Fruit fly (Drosophila melanogaster) whole organism, embryonic: ENCODE data around the gene fliI.

Experiments
- Ada2b ChIP-seq: fragments of 200-800 bp; sonication (Bioruptor generic); IDR thresholded peaks from 2 replicates; pipeline ENCODE4 v1.3.6; 2022; ENCODE audit warnings: missing biosample characterization, missing genetic modification characterization
- Asciz ChIP-seq: fragments of 200-800 bp; sonication (Bioruptor generic); optimal IDR thresholded peaks from 2 replicates; lab custom pipeline; 2017; ENCODE audit warnings: missing biosample characterization, mild to moderate bottlenecking, missing genetic modification characterization, missing genetic modification reagents
- Atf3 ChIP-seq: fragments of 200-800 bp; sonication (Bioruptor generic); optimal IDR thresholded peaks from 3 replicates; lab custom pipeline; 2016; ENCODE audit warnings: missing biosample characterization, missing genetic modification characterization
- B-H1 ChIP-seq: fragments of 200-800 bp; sonication (Bioruptor generic); IDR thresholded peaks from 3 replicates; pipeline ENCODE4 v1.3.6; 2022; ENCODE audit warnings: missing biosample characterization, missing genetic modification characterization
- Bdp1 ChIP-seq: fragments of 200-800 bp; sonication (Bioruptor generic); optimal IDR thresholded peaks from 3 replicates; lab custom pipeline; 2016; ENCODE audit warnings: missing biosample characterization, missing genetic modification characterization
- CG1024 ChIP-seq: fragments of 200-800 bp; sonication (Bioruptor generic); IDR thresholded peaks from 2 replicates; pipeline ENCODE4 v1.3.6; 2022; ENCODE audit warnings: missing biosample characterization, missing genetic modification characterization
- CG14965 ChIP-seq: fragments of 200-800 bp; sonication (Bioruptor generic); optimal IDR thresholded peaks from 2 replicates; lab custom pipeline; 2016; ENCODE audit warnings: missing biosample characterization, missing genetic modification characterization, borderline replicate concordance
- CG15479 ChIP-seq: fragments of 200-800 bp; sonication (Bioruptor generic); optimal IDR thresholded peaks from 3 replicates; lab custom pipeline; 2019; ENCODE audit warnings: missing biosample characterization, mild to moderate bottlenecking, missing genetic modification characterization, moderate library complexity
- CG15601 ChIP-seq: fragments of 200-800 bp; sonication (Bioruptor generic); optimal IDR thresholded peaks from 3 replicates; lab custom pipeline; 2019; ENCODE audit warnings: missing biosample characterization, mild to moderate bottlenecking, missing genetic modification characterization, moderate library complexity
- CG1603 ChIP-seq: fragments of 200-800 bp; sonication (Bioruptor generic); optimal IDR thresholded peaks from 2 replicates; lab custom pipeline; 2019; ENCODE audit warnings: missing biosample characterization, mild to moderate bottlenecking, missing genetic modification characterization, moderate library complexity
- CG1647 ChIP-seq: fragments of 200-800 bp; sonication (Bioruptor generic); optimal IDR thresholded peaks from 3 replicates; lab custom pipeline; 2016; ENCODE audit warnings: missing biosample characterization, missing genetic modification characterization
- CG16815 ChIP-seq: fragments of 200-800 bp; sonication (Bioruptor generic); optimal IDR thresholded peaks from 3 replicates; lab custom pipeline; 2017; ENCODE audit warnings: missing biosample characterization, mild to moderate bottlenecking, missing genetic modification characterization
- CG17361 ChIP-seq: fragments of 200-800 bp; sonication (Bioruptor generic); IDR thresholded peaks from 3 replicates; pipeline ENCODE4 v1.3.6; 2022; ENCODE audit warnings: missing biosample characterization, missing genetic modification characterization
- CG17802 ChIP-seq: fragments of 200-800 bp; sonication (Bioruptor generic); optimal IDR thresholded peaks from 2 replicates; lab custom pipeline; 2018; ENCODE audit warnings: missing biosample characterization, mild to moderate bottlenecking, missing genetic modification characterization, moderate library complexity
- CG18262 ChIP-seq: fragments of 200-800 bp; optimal IDR thresholded peaks from 3 replicates; lab custom pipeline; 2019; ENCODE audit warnings: missing biosample characterization, mild to moderate bottlenecking, missing genetic modification characterization, moderate library complexity
- CG18599 ChIP-seq: fragments of 200-800 bp; sonication (Bioruptor generic); optimal IDR thresholded peaks from 3 replicates; lab custom pipeline; 2017; ENCODE audit warnings: missing biosample characterization, missing genetic modification characterization, mild to moderate bottlenecking, moderate library complexity, missing genetic modification reagents
- CG2202 ChIP-seq: fragments of 200-800 bp; sonication (Bioruptor generic); optimal IDR thresholded peaks from 2 replicates; lab custom pipeline; 2018; ENCODE audit warnings: missing biosample characterization, mild to moderate bottlenecking, missing genetic modification characterization
- CG30020 ChIP-seq: fragments of 200-800 bp; optimal IDR thresholded peaks from 2 replicates; lab custom pipeline; 2019; ENCODE audit warnings: missing biosample characterization, mild to moderate bottlenecking, missing genetic modification characterization, moderate library complexity
- CG3163 ChIP-seq: fragments of 200-800 bp; sonication (Bioruptor generic); optimal IDR thresholded peaks from 3 replicates; lab custom pipeline; 2016; ENCODE audit warnings: missing biosample characterization, missing genetic modification characterization
- CG6254 ChIP-seq: fragments of 200-800 bp; sonication (Bioruptor generic); optimal IDR thresholded peaks from 3 replicates; lab custom pipeline; 2017; ENCODE audit warnings: mild to moderate bottlenecking, missing biosample characterization, missing genetic modification reagents, missing genetic modification characterization
- CG6791 ChIP-seq: fragments of 200-800 bp; sonication (Bioruptor generic); IDR thresholded peaks from 3 replicates; pipeline ENCODE4 v1.3.6; 2022; ENCODE audit warnings: missing biosample characterization, missing genetic modification characterization; ENCODE audit not compliant: partially characterized antibody
- CG7372 ChIP-seq: fragments of 200-800 bp; sonication (Bioruptor generic); IDR thresholded peaks from 2 replicates; pipeline ENCODE4 v1.3.6; 2022; ENCODE audit warnings: missing biosample characterization, missing genetic modification characterization
- CG8359 ChIP-seq: fragments of 200-800 bp; sonication (Bioruptor generic); optimal IDR thresholded peaks from 2 replicates; lab custom pipeline; 2017; ENCODE audit warnings: missing biosample characterization, mild to moderate bottlenecking, missing genetic modification characterization, borderline replicate concordance
- CG9876 ChIP-seq: fragments of 200-800 bp; sonication (Bioruptor generic); optimal IDR thresholded peaks from 2 replicates; lab custom pipeline; 2016; ENCODE audit warnings: missing biosample characterization, missing genetic modification characterization
- CHES-1-like ChIP-seq: fragments of 200-800 bp; sonication (Bioruptor generic); optimal IDR thresholded peaks from 2 replicates; lab custom pipeline; 2016; ENCODE audit warnings: missing biosample characterization, missing genetic modification characterization
- D ChIP-seq, 2 experiments: fragments of 200-800 bp in 1 of 2; fragments of >200 bp in 1 of 2; sonication (Bioruptor generic) in 1 of 2; optimal IDR thresholded peaks; 2 replicates in 1 of 2; 3 replicates in 1 of 2; lab custom pipeline; 2017; ENCODE audit warnings: mild to moderate bottlenecking in 1 of 2, missing biosample characterization in 1 of 2, missing genetic modification characterization in 1 of 2, missing genetic modification reagents in 1 of 2
- Dbx ChIP-seq: fragments of 200-800 bp; sonication (Bioruptor generic); IDR thresholded peaks from 3 replicates; pipeline ENCODE4 v1.3.6; 2022; ENCODE audit warnings: missing biosample characterization, missing genetic modification characterization
- Hr51 ChIP-seq, 2 experiments: fragments of 200-800 bp; sonication (Bioruptor generic); optimal IDR thresholded peaks; 2 replicates in 1 of 2; 3 replicates in 1 of 2; lab custom pipeline; 2016 to 2018; ENCODE audit warnings: missing biosample characterization in 2 of 2, missing genetic modification characterization in 2 of 2, mild to moderate bottlenecking in 1 of 2, moderate library complexity in 1 of 2
- Kr ChIP-seq: fragments of 200-800 bp; sonication (Bioruptor generic); optimal IDR thresholded peaks from 2 replicates; lab custom pipeline; 2017; ENCODE audit warnings: missing biosample characterization, mild to moderate bottlenecking, missing genetic modification characterization
- MBD-R2 ChIP-seq: fragments of 200-800 bp; sonication (Bioruptor generic); IDR thresholded peaks from 2 replicates; pipeline ENCODE4 v1.3.6; 2022; ENCODE audit warnings: missing biosample characterization, missing genetic modification characterization
- Mrtf ChIP-seq: fragments of 200-800 bp; sonication (Bioruptor generic); IDR thresholded peaks from 3 replicates; pipeline ENCODE4 v1.3.6; 2022; ENCODE audit warnings: missing biosample characterization, missing genetic modification characterization
- NFAT ChIP-seq: fragments of 200-800 bp; sonication (Bioruptor generic); IDR thresholded peaks from 2 replicates; pipeline ENCODE4 v1.3.6; 2022; ENCODE audit warnings: missing biosample characterization, missing genetic modification characterization
- Opbp ChIP-seq: fragments of 200-800 bp; sonication (Bioruptor generic); IDR thresholded peaks from 3 replicates; pipeline ENCODE4 v1.3.6; 2022; ENCODE audit warnings: missing biosample characterization, missing genetic modification characterization; ENCODE audit not compliant: partially characterized antibody
- Scr ChIP-seq: fragments of 200-800 bp; sonication (Bioruptor generic); IDR thresholded peaks from 2 replicates; pipeline ENCODE4 v1.3.6; 2022; ENCODE audit warnings: missing biosample characterization, missing genetic modification characterization; ENCODE audit not compliant: partially characterized antibody
- YL-1 ChIP-seq: fragments of 200-800 bp; sonication (Bioruptor generic); optimal IDR thresholded peaks from 3 replicates; lab custom pipeline; 2017; ENCODE audit warnings: missing biosample characterization, mild to moderate bottlenecking, missing genetic modification characterization
- ato ChIP-seq: fragments of 200-800 bp; sonication (Bioruptor generic); IDR thresholded peaks from 2 replicates; pipeline ENCODE4 v1.3.6; 2022; ENCODE audit warnings: missing biosample characterization, missing genetic modification characterization; ENCODE audit not compliant: partially characterized antibody
- cad ChIP-seq: fragments of >200 bp; optimal IDR thresholded peaks from 2 replicates; lab custom pipeline; 2017; ENCODE audit warnings: missing biosample characterization, missing genetic modification characterization
- chif ChIP-seq, 2 experiments: fragments of 200-800 bp; sonication (Bioruptor generic); optimal IDR thresholded peaks; 3 replicates each; lab custom pipeline; 2016; ENCODE audit warnings: missing biosample characterization in 2 of 2, missing genetic modification characterization in 2 of 2
- chn ChIP-seq: fragments of 200-800 bp; sonication (Bioruptor generic); optimal IDR thresholded peaks from 2 replicates; lab custom pipeline; 2016; ENCODE audit warnings: missing biosample characterization, missing genetic modification characterization
- dpn ChIP-seq, 2 experiments: fragments of 200-800 bp; sonication (Bioruptor generic); optimal IDR thresholded peaks; 3 replicates each; lab custom pipeline; 2016; ENCODE audit warnings: missing biosample characterization in 2 of 2, missing genetic modification characterization in 2 of 2
- eve ChIP-seq, 2 experiments: fragments of >200 bp; optimal IDR thresholded peaks; 2 replicates each; lab custom pipeline; 2017; ENCODE audit warnings: missing biosample characterization in 2 of 2, missing genetic modification characterization in 2 of 2
- ewg ChIP-seq: fragments of 200-800 bp; sonication (Bioruptor generic); optimal IDR thresholded peaks from 3 replicates; lab custom pipeline; 2017; ENCODE audit warnings: mild to moderate bottlenecking, missing biosample characterization, missing genetic modification reagents, missing genetic modification characterization
- inv ChIP-seq: fragments of 200-800 bp; sonication (Bioruptor generic); IDR thresholded peaks from 2 replicates; pipeline ENCODE4 v1.3.6; 2022; ENCODE audit warnings: missing biosample characterization, missing genetic modification characterization; ENCODE audit not compliant: partially characterized antibody
- klu ChIP-seq: fragments of 200-800 bp; sonication (Bioruptor generic); IDR thresholded peaks from 2 replicates; pipeline ENCODE4 v1.3.6; 2022; ENCODE audit warnings: missing biosample characterization, missing genetic modification characterization
- pita ChIP-seq: fragments of 200-800 bp; sonication (Bioruptor generic); optimal IDR thresholded peaks from 2 replicates; lab custom pipeline; 2017; ENCODE audit warnings: missing biosample characterization, mild to moderate bottlenecking, missing genetic modification characterization
- sd ChIP-seq: fragments of 200-800 bp; sonication (Bioruptor generic); optimal IDR thresholded peaks from 3 replicates; lab custom pipeline; 2018; ENCODE audit warnings: missing biosample characterization, mild to moderate bottlenecking, missing genetic modification characterization, moderate library complexity
- vvl ChIP-seq: fragments of 200-800 bp; sonication (Bioruptor generic); IDR thresholded peaks from 2 replicates; pipeline ENCODE4 v1.3.6; 2022; ENCODE audit warnings: missing biosample characterization, missing genetic modification characterization
- wek ChIP-seq: fragments of 200-800 bp; sonication (Bioruptor generic); optimal IDR thresholded peaks from 3 replicates; lab custom pipeline; 2018; ENCODE audit warnings: missing biosample characterization, mild to moderate bottlenecking, missing genetic modification characterization, moderate library complexity

The fliI gene

dm6 chrX:21322289-21322981 lies 17.1 kb upstream of the fliI start (continued):
- TF ChIP-seq vvl (GFP tag; lab: Robert Waterston, UW) (peak; percentile 46), CG15601 (tag; lab: Kevin White, UChicago) (no peak), CG17802 (tag; lab: Kevin White, UChicago) (no peak), Bdp1 (GFP tag; lab: Kevin White, UChicago) (no peak), Ada2b (GFP tag; lab: Robert Waterston, UW) (no peak), B-H1 (GFP tag; lab: Robert Waterston, UW) (no peak), chn (GFP tag; lab: Kevin White, UChicago) (no peak), CG3163 (GFP tag; lab: Kevin White, UChicago) (no peak), CG16815 (GFP tag; lab: Kevin White, UChicago) (no peak), ewg (GFP tag; lab: Kevin White, UChicago) (no peak), chif (GFP tag; optimal IDR thresholded peaks at IDR 0.05; lab: Kevin White, UChicago) (no peak), CG30020 (tag; lab: Kevin White, UChicago) (peak; percentile 4), Dbx (GFP tag; lab: Robert Waterston, UW) (0 out of 3 replicates have a peak, but pooled peaks have one; percentile 48), pita (GFP tag; lab: Kevin White, UChicago) (no peak), sd (tag; lab: Kevin White, UChicago) (no peak), CG1024 (GFP tag; lab: Robert Waterston, UW) (no peak), CG17361 (GFP tag; lab: Robert Waterston, UW) (peak; percentile 88), klu (GFP tag; lab: Robert Waterston, UW) (0 out of 2 replicates have a peak, but pooled peaks have one; percentile 36), Kr (GFP tag; lab: Kevin White, UChicago) (no peak), NFAT (GFP tag; lab: Robert Waterston, UW) (no peak), CG8359 (GFP tag; lab: Kevin White, UChicago) (no peak), CG6791 (GFP tag; lab: Robert Waterston, UW) (no peak), CG18262 (peak; percentile 74), Hr51 (GFP tag; optimal IDR thresholded peaks at IDR 0.05; lab: Kevin White, UChicago) (no peak), Scr (no peak), D (optimal IDR thresholded peaks at IDR 0.05; lab: Kevin White, UChicago) (no peak), D (GFP tag; optimal IDR thresholded peaks at IDR 0.05; lab: Kevin White, UChicago) (peak; percentile 34), ato (GFP tag; lab: Robert Waterston, UW) (no peak), eve (GFP tag; optimal IDR thresholded peaks at IDR 0.05; lab: Kevin White, UChicago) (no peak), CG2202 (tag; lab: Kevin White, UChicago) (no peak), Asciz (peak; percentile 52), YL-1 (GFP tag; lab: Kevin White, UChicago) (no peak), wek (GFP tag; lab: Kevin White, UChicago) (no peak), inv (GFP tag; lab: Robert Waterston, UW) (no peak), Opbp (no peak), cad (GFP tag; lab: Kevin White, UChicago) (no peak), CHES-1-like (GFP tag; lab: Kevin White, UChicago) (no peak), CG1603 (tag; lab: Kevin White, UChicago) (no peak), Atf3 (GFP tag; lab: Kevin White, UChicago) (no peak), CG15479 (GFP tag; lab: Kevin White, UChicago) (no peak), CG9876 (GFP tag; lab: Kevin White, UChicago) (no peak), CG14965 (no peak), CG1647 (GFP tag; lab: Kevin White, UChicago) (no peak), CG18599 (GFP tag; lab: Kevin White, UChicago) (peak; percentile 83), CG6254 (no peak), Mrtf (no peak), dpn (GFP tag; optimal IDR thresholded peaks at IDR 0.05; lab: Kevin White, UChicago) (no peak), MBD-R2 (GFP tag; lab: Robert Waterston, UW) (no peak; the same call in 1 of the 2 replicates), CG7372 (GFP tag; lab: Robert Waterston, UW) (peak; percentile 50; the same call in 1 of the 2 replicates)
